Fruit fly (Drosophila melanogaster): ENCODE measurements around the gene CG9921.

CG9921 gene

DNA sequence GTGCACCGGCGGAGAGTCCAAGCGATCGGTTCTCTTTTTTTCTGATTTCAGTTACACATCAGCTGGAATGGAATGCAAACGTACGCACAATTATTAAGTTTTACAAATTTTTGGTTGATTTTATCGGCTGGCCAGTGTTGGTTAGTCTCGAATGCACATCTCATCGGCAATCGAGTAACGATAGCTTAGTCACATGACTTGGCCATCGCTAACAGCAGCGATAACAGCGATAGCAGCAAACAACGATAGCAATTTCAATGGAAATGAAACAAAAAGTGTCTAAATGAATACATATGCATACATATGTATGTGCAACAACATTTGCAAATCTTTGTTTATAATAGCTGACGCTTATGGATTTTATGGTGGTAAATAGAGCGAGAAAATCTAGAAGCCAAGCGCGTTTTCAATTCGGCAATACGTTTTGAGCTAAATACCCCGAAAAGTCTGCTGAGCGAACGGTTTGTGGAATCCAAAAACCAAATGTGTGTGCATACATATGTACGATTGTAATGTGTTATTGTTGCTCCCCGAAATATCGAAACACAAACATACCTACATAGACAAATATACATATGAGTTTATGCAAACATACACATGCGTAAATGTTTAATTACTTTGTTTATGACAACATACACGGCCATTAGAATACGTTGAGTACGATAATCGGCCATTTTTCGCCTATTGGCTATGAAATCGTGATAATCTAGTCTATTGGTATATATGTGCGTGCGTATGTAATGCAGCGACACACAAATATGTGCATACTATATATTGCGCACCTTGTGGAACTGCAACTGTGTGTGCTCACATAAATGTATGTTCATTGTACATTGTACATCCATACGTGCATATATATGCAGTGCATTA lies 36.7 kb downstream of the CG9921 start, which contains the start of gene CG3632 (continued):
- TF ChIP-seq Poxn (GFP tag; IDR thresholded peaks at IDR 0.05) (no peak), CG6854 (GFP tag; optimal IDR thresholded peaks at IDR 0.05) (no peak), CG8478 (optimal IDR thresholded peaks at IDR 0.05) (no peak), CG10959 (GFP tag; IDR thresholded peaks at IDR 0.05) (no peak), CG9437 (GFP tag; optimal IDR thresholded peaks at IDR 0.05) (no peak), Taf1 (GFP tag; IDR thresholded peaks at IDR 0.05) (no peak), pros (GFP tag; optimal IDR thresholded peaks at IDR 0.05) (no peak), Dfd (GFP tag; optimal IDR thresholded peaks at IDR 0.05) (no peak), Scr (GFP tag; IDR thresholded peaks at IDR 0.05; ENCODE audit: partially characterized antibody) (peak; percentile 76), crol (GFP tag; IDR thresholded peaks at IDR 0.05) (no peak), stc (GFP tag; IDR thresholded peaks at IDR 0.05) (no peak), Tbp (GFP tag; optimal IDR thresholded peaks at IDR 0.05) (no peak), her (GFP tag; optimal IDR thresholded peaks at IDR 0.05) (peak; percentile 61), CG13894 (tag; optimal IDR thresholded peaks at IDR 0.05) (no peak), br (optimal IDR thresholded peaks at IDR 0.05) (no peak), wdn (GFP tag; IDR thresholded peaks at IDR 0.05) (no peak), tgo (GFP tag; IDR thresholded peaks at IDR 0.05) (no peak), CG6813 (GFP tag; optimal IDR thresholded peaks at IDR 0.05) (no peak), nom (GFP tag; optimal IDR thresholded peaks at IDR 0.05) (no peak), Hmr (GFP tag; optimal IDR thresholded peaks at IDR 0.05) (no peak), CG2889 (GFP tag; IDR thresholded peaks at IDR 0.05) (no peak), CG10543 (GFP tag; optimal IDR thresholded peaks at IDR 0.05) (peak; percentile 56), mam (GFP tag; optimal IDR thresholded peaks at IDR 0.05) (peak; percentile 62), Dip2 (GFP tag; IDR thresholded peaks at IDR 0.05) (no peak), hbn (GFP tag; IDR thresholded peaks at IDR 0.05; ENCODE audit: partially characterized antibody) (peak; percentile 65), Ada2b (GFP tag; IDR thresholded peaks at IDR 0.05) (no peak), CG2129 (GFP tag; IDR thresholded peaks at IDR 0.05; ENCODE audit: partially characterized antibody) (peak; percentile 41; the same call in 1 of the 2 replicates), cwo (GFP tag; optimal IDR thresholded peaks at IDR 0.05) (no peak), bab2 (GFP tag; optimal IDR thresholded peaks at IDR 0.05) (no peak), zen (tag; optimal IDR thresholded peaks at IDR 0.05) (no peak), CG32767 (GFP tag; IDR thresholded peaks at IDR 0.05) (peak; percentile 32; the same call in 1 of the 2 replicates), D (optimal IDR thresholded peaks at IDR 0.05) (no peak), D (GFP tag; optimal IDR thresholded peaks at IDR 0.05) (no peak), scrt (GFP tag; optimal IDR thresholded peaks at IDR 0.05) (no peak), HLHmδ (GFP tag; optimal IDR thresholded peaks at IDR 0.05) (no peak), abd-A (tag; optimal IDR thresholded peaks at IDR 0.05) (no peak), CG11696 (GFP tag; IDR thresholded peaks at IDR 0.05) (no peak), CG18262 (tag; optimal IDR thresholded peaks at IDR 0.05) (no peak), Hand (GFP tag; optimal IDR thresholded peaks at IDR 0.05) (no peak), fru (optimal IDR thresholded peaks at IDR 0.05) (no peak), toy (GFP tag; IDR thresholded peaks at IDR 0.05) (no peak), Awh (GFP tag; IDR thresholded peaks at IDR 0.05) (no peak), dpn (GFP tag; optimal IDR thresholded peaks at IDR 0.05) (peak; percentile 59 to 65), CG17186 (GFP tag; optimal IDR thresholded peaks at IDR 0.05) (peak; percentile 22), CG9727 (GFP tag; optimal IDR thresholded peaks at IDR 0.05) (peak; percentile 7), Hsf (GFP tag; optimal IDR thresholded peaks at IDR 0.05) (peak; percentile 45), CG1233 (GFP tag; optimal IDR thresholded peaks at IDR 0.05) (no peak), tin (GFP tag; optimal IDR thresholded peaks at IDR 0.05) (peak; percentile 51), CG10565 (GFP tag; optimal IDR thresholded peaks at IDR 0.05) (no peak), NFAT (GFP tag; IDR thresholded peaks at IDR 0.05) (peak; percentile 51; the same call in 1 of the 2 replicates), Optix (GFP tag; IDR thresholded peaks at IDR 0.05) (no peak)
